Fruit fly (Drosophila melanogaster) whole organism, embryonic: Measurements from ENCODE around the gene vnd.

Source experiments
- ATbp ChIP-seq: fragments of 200-800 bp; sonication (Bioruptor generic); optimal IDR thresholded peaks from 2 replicates; lab custom pipeline; 2017; ENCODE audit warnings: missing biosample characterization, mild to moderate bottlenecking, missing genetic modification characterization, missing genetic modification reagents
- Aef1 ChIP-seq: fragments of 200-800 bp; sonication (Bioruptor generic); IDR thresholded peaks from 3 replicates; pipeline ENCODE4 v1.3.6; 2022; ENCODE audit warnings: missing biosample characterization, missing genetic modification characterization
- Atf-2 ChIP-seq: fragments of 200-800 bp; sonication (Bioruptor generic); optimal IDR thresholded peaks from 2 replicates; lab custom pipeline; 2016; ENCODE audit warnings: missing biosample characterization, missing genetic modification characterization
- Atf3 ChIP-seq: fragments of 200-800 bp; sonication (Bioruptor generic); optimal IDR thresholded peaks from 3 replicates; lab custom pipeline; 2016; ENCODE audit warnings: missing biosample characterization, missing genetic modification characterization
- Bgb ChIP-seq: fragments of 200-800 bp; sonication (Bioruptor generic); IDR thresholded peaks from 2 replicates; pipeline ENCODE4 v1.3.6; 2022; ENCODE audit warnings: missing biosample characterization, missing genetic modification characterization; ENCODE audit not compliant: partially characterized antibody
- CG10267 ChIP-seq: fragments of 200-800 bp; sonication (Bioruptor generic); optimal IDR thresholded peaks from 2 replicates; lab custom pipeline; 2018; ENCODE audit warnings: missing biosample characterization, mild to moderate bottlenecking, missing genetic modification characterization, moderate library complexity
- CG10654 ChIP-seq: fragments of 200-800 bp; sonication (Bioruptor generic); optimal IDR thresholded peaks from 2 replicates; lab custom pipeline; 2016; ENCODE audit warnings: missing biosample characterization, missing genetic modification characterization
- CG11696 ChIP-seq: fragments of 200-800 bp; sonication (Bioruptor generic); IDR thresholded peaks from 2 replicates; pipeline ENCODE4 v1.3.6; 2022; ENCODE audit warnings: missing biosample characterization, missing genetic modification characterization
- CG11723 ChIP-seq: fragments of 200-800 bp; sonication (Bioruptor generic); optimal IDR thresholded peaks from 2 replicates; lab custom pipeline; 2017; ENCODE audit warnings: missing biosample characterization, mild to moderate bottlenecking, missing genetic modification characterization
- CG12299 ChIP-seq: fragments of 200-800 bp; sonication (Bioruptor generic); optimal IDR thresholded peaks from 2 replicates; lab custom pipeline; 2018; ENCODE audit warnings: missing biosample characterization, mild to moderate bottlenecking, missing genetic modification characterization
- CG12659 ChIP-seq: fragments of 200-800 bp; sonication (Bioruptor generic); optimal IDR thresholded peaks from 3 replicates; lab custom pipeline; 2017; ENCODE audit warnings: mild to moderate bottlenecking, missing biosample characterization, missing genetic modification reagents, missing genetic modification characterization
- CG13624 ChIP-seq: fragments of 200-800 bp; sonication (Bioruptor generic); optimal IDR thresholded peaks from 2 replicates; lab custom pipeline; 2016; ENCODE audit warnings: missing biosample characterization, missing genetic modification characterization
- CG14667 ChIP-seq: fragments of 200-800 bp; sonication (Bioruptor generic); IDR thresholded peaks from 2 replicates; pipeline ENCODE4 v1.3.6; 2022; ENCODE audit warnings: missing biosample characterization, missing genetic modification characterization
- CG14710 ChIP-seq: fragments of 200-800 bp; sonication (Bioruptor generic); optimal IDR thresholded peaks from 3 replicates; lab custom pipeline; 2019; ENCODE audit warnings: missing biosample characterization, mild to moderate bottlenecking, missing genetic modification characterization, moderate library complexity
- CG14860 ChIP-seq: fragments of 200-800 bp; sonication (Bioruptor generic); IDR thresholded peaks from 3 replicates; pipeline ENCODE4 v1.3.6; 2022; ENCODE audit warnings: missing biosample characterization, missing genetic modification characterization; ENCODE audit not compliant: partially characterized antibody
- CG30020 ChIP-seq: fragments of 200-800 bp; optimal IDR thresholded peaks from 2 replicates; lab custom pipeline; 2019; ENCODE audit warnings: missing biosample characterization, mild to moderate bottlenecking, missing genetic modification characterization, moderate library complexity
- CG31388 ChIP-seq: fragments of 200-800 bp; sonication (Bioruptor generic); optimal IDR thresholded peaks from 2 replicates; lab custom pipeline; 2016; ENCODE audit warnings: missing biosample characterization, missing genetic modification characterization
- CG31441 ChIP-seq: fragments of 200-800 bp; sonication (Bioruptor generic); IDR thresholded peaks from 2 replicates; pipeline ENCODE4 v1.3.6; 2022; ENCODE audit warnings: missing biosample characterization, missing genetic modification characterization
- CG3726 ChIP-seq: fragments of 200-800 bp; sonication (Bioruptor generic); IDR thresholded peaks from 3 replicates; pipeline ENCODE4, ENCODE4 v1.3.6; 2022; ENCODE audit warnings: missing biosample characterization, missing genetic modification characterization
- CG7357 ChIP-seq: fragments of 200-800 bp; sonication (Bioruptor generic); IDR thresholded peaks from 3 replicates; pipeline ENCODE4 v1.3.6; 2022; ENCODE audit warnings: missing biosample characterization, missing genetic modification characterization
- CG7745 ChIP-seq: fragments of 200-800 bp; sonication (Bioruptor generic); optimal IDR thresholded peaks from 2 replicates; lab custom pipeline; 2018; ENCODE audit warnings: missing biosample characterization, mild to moderate bottlenecking, missing genetic modification characterization, moderate library complexity
- CG7963 ChIP-seq: fragments of 200-800 bp; sonication (Bioruptor generic); IDR thresholded peaks from 3 replicates; pipeline ENCODE4 v1.3.6; 2022; ENCODE audit warnings: missing biosample characterization, missing genetic modification characterization; ENCODE audit not compliant: partially characterized antibody
- CG8089 ChIP-seq: fragments of 200-800 bp; sonication (Bioruptor generic); optimal IDR thresholded peaks from 3 replicates; lab custom pipeline; 2016; ENCODE audit warnings: missing biosample characterization, missing genetic modification characterization
- CG8478 ChIP-seq: fragments of >200 bp; optimal IDR thresholded peaks from 2 replicates; lab custom pipeline; 2018
- D ChIP-seq, 2 experiments: fragments of 200-800 bp in 1 of 2; fragments of >200 bp in 1 of 2; sonication (Bioruptor generic) in 1 of 2; optimal IDR thresholded peaks; 2 replicates in 1 of 2; 3 replicates in 1 of 2; lab custom pipeline; 2017; ENCODE audit warnings: mild to moderate bottlenecking in 1 of 2, missing biosample characterization in 1 of 2, missing genetic modification characterization in 1 of 2, missing genetic modification reagents in 1 of 2
- ERR ChIP-seq: fragments of 200-800 bp; sonication (Bioruptor generic); optimal IDR thresholded peaks from 2 replicates; lab custom pipeline; 2016; ENCODE audit warnings: missing biosample characterization, missing genetic modification characterization
- Eip74EF ChIP-seq, 2 experiments: fragments of 200-800 bp in 1 of 2; fragments of >200 bp in 1 of 2; sonication (Bioruptor generic) in 1 of 2; optimal IDR thresholded peaks; 2 replicates each; lab custom pipeline; 2017 to 2019; ENCODE audit warnings: missing biosample characterization in 2 of 2, missing genetic modification characterization in 2 of 2, mild to moderate bottlenecking in 1 of 2, moderate library complexity in 1 of 2
- HLH3B ChIP-seq: fragments of 200-800 bp; sonication (Bioruptor generic); IDR thresholded peaks from 2 replicates; pipeline ENCODE4 v1.3.6; 2022; ENCODE audit warnings: missing biosample characterization, missing genetic modification characterization
- Hey ChIP-seq: fragments of 200-800 bp; sonication (Bioruptor generic); optimal IDR thresholded peaks from 3 replicates; lab custom pipeline; 2018; ENCODE audit warnings: missing biosample characterization, mild to moderate bottlenecking, missing genetic modification characterization
- Hr3 ChIP-seq: fragments of 200-800 bp; sonication (Bioruptor generic); optimal IDR thresholded peaks from 3 replicates; lab custom pipeline; 2016; ENCODE audit warnings: missing biosample characterization, missing genetic modification characterization
- Med ChIP-seq: fragments of 200-800 bp; sonication (Bioruptor generic); peaks from one replicate; lab custom pipeline; 2016; ENCODE audit warnings: missing biosample characterization, missing genetic modification characterization, mild to moderate bottlenecking, inconsistent platforms, moderate library complexity
- Meics ChIP-seq: fragments of 200-800 bp; sonication (Bioruptor generic); optimal IDR thresholded peaks from 2 replicates; lab custom pipeline; 2017; ENCODE audit warnings: missing biosample characterization, mild to moderate bottlenecking, missing genetic modification characterization
- Nf-YC ChIP-seq: fragments of 200-800 bp; optimal IDR thresholded peaks from 3 replicates; lab custom pipeline; 2019; ENCODE audit warnings: missing biosample characterization, mild to moderate bottlenecking, missing genetic modification characterization, moderate library complexity
- Ptx1 ChIP-seq: fragments of 200-800 bp; sonication (Bioruptor generic); IDR thresholded peaks from 2 replicates; pipeline ENCODE4 v1.3.6; 2022; ENCODE audit warnings: missing biosample characterization, missing genetic modification characterization
- Sry-δ ChIP-seq: fragments of 200-800 bp; sonication (Bioruptor generic); optimal IDR thresholded peaks from 2 replicates; lab custom pipeline; 2016; ENCODE audit warnings: missing biosample characterization, missing genetic modification characterization
- Stat92E ChIP-seq, 3 experiments: fragments of >200 bp in 2 of 3; fragments of 200-800 bp in 1 of 3; sonication (Bioruptor generic) in 1 of 3; optimal IDR thresholded peaks; 2 replicates each; lab custom pipeline; 2017 to 2019; ENCODE audit warnings: missing biosample characterization in 3 of 3, missing genetic modification characterization in 3 of 3, mild to moderate bottlenecking in 1 of 3, moderate library complexity in 1 of 3
- Usf ChIP-seq: fragments of 200-800 bp; sonication (Bioruptor generic); optimal IDR thresholded peaks from 2 replicates; lab custom pipeline; 2017; ENCODE audit warnings: missing genotype, missing biosample characterization, missing genetic modification characterization
- Xbp1 ChIP-seq: fragments of 200-800 bp; sonication (Bioruptor generic); optimal IDR thresholded peaks from 3 replicates; lab custom pipeline; 2016; ENCODE audit warnings: missing biosample characterization, mild to moderate bottlenecking, missing genetic modification characterization
- abd-A ChIP-seq: fragments of 200-800 bp; sonication (Bioruptor generic); optimal IDR thresholded peaks from 3 replicates; lab custom pipeline; 2019; ENCODE audit warnings: missing biosample characterization, mild to moderate bottlenecking, missing genetic modification characterization, moderate library complexity
- bab2 ChIP-seq: fragments of 200-800 bp; sonication (Bioruptor generic); optimal IDR thresholded peaks from 2 replicates; lab custom pipeline; 2016; ENCODE audit warnings: missing biosample characterization, missing genetic modification characterization
- bsh ChIP-seq, 2 experiments: fragments of 200-800 bp; sonication (Bioruptor generic); optimal IDR thresholded peaks; 2 replicates each; lab custom pipeline; 2017 to 2018; ENCODE audit warnings: mild to moderate bottlenecking in 2 of 2, missing biosample characterization in 2 of 2, missing genetic modification characterization in 2 of 2, moderate library complexity in 1 of 2
- ci ChIP-seq: fragments of 200-800 bp; sonication (Bioruptor generic); IDR thresholded peaks from 3 replicates; pipeline ENCODE4 v1.3.6; 2022; ENCODE audit warnings: missing biosample characterization, missing genetic modification characterization
- dan ChIP-seq: fragments of 200-800 bp; sonication (Bioruptor generic); IDR thresholded peaks from 2 replicates; pipeline ENCODE4 v1.3.6; 2022; ENCODE audit warnings: missing biosample characterization, missing genetic modification characterization
- dpn ChIP-seq, 2 experiments: fragments of 200-800 bp; sonication (Bioruptor generic); optimal IDR thresholded peaks; 3 replicates each; lab custom pipeline; 2016; ENCODE audit warnings: missing biosample characterization in 2 of 2, missing genetic modification characterization in 2 of 2
- kay ChIP-seq: fragments of 200-800 bp; sonication (Bioruptor generic); optimal IDR thresholded peaks from 2 replicates; lab custom pipeline; 2016; ENCODE audit warnings: missing biosample characterization, missing genetic modification characterization
- lmd ChIP-seq: fragments of 200-800 bp; sonication (Bioruptor generic); IDR thresholded peaks from 2 replicates; pipeline ENCODE4 v1.3.6; 2022; ENCODE audit warnings: missing biosample characterization, missing genetic modification characterization
- nerfin-1 ChIP-seq: fragments of 200-800 bp; sonication (Bioruptor generic); optimal IDR thresholded peaks from 3 replicates; lab custom pipeline; 2019; ENCODE audit warnings: missing biosample characterization, mild to moderate bottlenecking, missing genetic modification characterization, moderate library complexity
- tna ChIP-seq: fragments of 200-800 bp; sonication (Bioruptor generic); IDR thresholded peaks from 2 replicates; pipeline ENCODE4 v1.3.6; 2022; ENCODE audit warnings: missing biosample characterization, missing genetic modification characterization; ENCODE audit not compliant: partially characterized antibody
- ttk ChIP-seq: fragments of 200-800 bp; sonication (Bioruptor generic); IDR thresholded peaks from 2 replicates; pipeline ENCODE4 v2.1.2; 2022; ENCODE audit warnings: missing biosample characterization, missing genetic modification characterization

The vnd gene

DNA sequence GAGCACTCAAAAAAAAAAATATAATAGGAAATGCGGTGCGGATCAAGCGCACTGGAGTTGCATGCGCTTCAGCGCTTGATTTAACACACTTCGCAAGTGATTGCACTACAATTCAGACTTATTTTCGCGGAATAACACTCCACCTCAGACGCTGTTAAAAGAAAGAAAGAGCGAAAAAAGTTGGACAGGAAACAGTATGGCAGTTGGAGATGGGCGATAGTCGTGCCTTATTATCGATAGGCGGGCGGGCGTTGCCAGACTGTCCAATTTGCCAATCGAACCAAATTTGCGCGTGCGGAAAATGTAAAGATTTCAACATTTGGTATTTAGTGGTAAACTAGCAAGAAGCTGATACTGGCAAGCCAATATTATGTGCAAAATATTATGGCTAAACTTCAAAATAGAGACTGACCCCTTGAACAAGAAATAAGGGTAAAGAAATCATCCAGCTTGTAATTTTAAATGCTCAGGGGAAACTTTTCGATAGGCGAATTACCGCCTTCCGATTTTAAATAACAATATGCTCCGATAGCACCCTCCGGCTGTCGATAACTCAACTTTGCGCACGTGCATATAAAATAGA is 47.4 kb downstream of the vnd start, which contains the start of the genes RpL36 and Mybbp1A (continued):
- TF ChIP-seq ERR, result peak; percentile 34
- TF ChIP-seq CG14710 (tag; lab: Kevin White, UChicago), result peak; percentile 81
- TF ChIP-seq ci (GFP tag; lab: Robert Waterston, UW), result peak; percentile 87
- peak in 1 of 2 experiments; percentile 36 for TF ChIP-seq Eip74EF (GFP tag; optimal IDR thresholded peaks at IDR 0.05; lab: Kevin White, UChicago)
- peak; percentile 86 for TF ChIP-seq CG13624 (GFP tag; lab: Kevin White, UChicago)
- peak; percentile 56 for TF ChIP-seq Hr3 (GFP tag; lab: Kevin White, UChicago)
- no peak for TF ChIP-seq CG14667 (GFP tag; lab: Robert Waterston, UW)
- peak; percentile 70 for TF ChIP-seq CG31441 (GFP tag; lab: Robert Waterston, UW)
- peak; percentile 62 for TF ChIP-seq bab2
- TF ChIP-seq CG3726 (GFP tag; lab: Robert Waterston, UW), result 0 out of 3 replicates have a peak, but pooled peaks have one; percentile 37
- TF ChIP-seq abd-A (tag; lab: Kevin White, UChicago), result no peak
- peak; percentile 28; the same call in 1 of the 3 replicates for TF ChIP-seq Aef1
- TF ChIP-seq CG8478, result no peak
- peak; percentile 28; the same call in 1 of the 2 replicates for TF ChIP-seq HLH3B (GFP tag; lab: Robert Waterston, UW)
- peak; percentile 86 for TF ChIP-seq tna
- TF ChIP-seq Med, result peak; percentile 98
- no peak for TF ChIP-seq CG7745 (tag; lab: Kevin White, UChicago)
- peak; percentile 82 for TF ChIP-seq CG8089 (GFP tag; lab: Kevin White, UChicago)
- TF ChIP-seq ATbp (GFP tag; lab: Kevin White, UChicago), result peak; percentile 73
- TF ChIP-seq CG7963 (GFP tag; lab: Robert Waterston, UW), result peak; percentile 75
- TF ChIP-seq CG11696 (GFP tag; lab: Robert Waterston, UW), result 0 out of 2 replicates have a peak, but pooled peaks have one; percentile 6
- TF ChIP-seq CG10267 (tag; lab: Kevin White, UChicago), result peak; percentile 64
- TF ChIP-seq Sry-δ (GFP tag; lab: Kevin White, UChicago), result peak; percentile 98
- TF ChIP-seq CG11723 (GFP tag; lab: Kevin White, UChicago), result peak; percentile 74
- peak; percentile 63 for TF ChIP-seq Ptx1
- no peak for TF ChIP-seq D (optimal IDR thresholded peaks at IDR 0.05; lab: Kevin White, UChicago)
- peak; percentile 64 for TF ChIP-seq D (GFP tag; optimal IDR thresholded peaks at IDR 0.05; lab: Kevin White, UChicago)
- TF ChIP-seq Usf (GFP tag; lab: Kevin White, UChicago), result peak; percentile 38
- TF ChIP-seq CG30020, result peak; percentile 38
- TF ChIP-seq CG12659, result peak; percentile 92
- peak; percentile 41 for TF ChIP-seq Nf-YC (tag; lab: Kevin White, UChicago)
- TF ChIP-seq CG7357 (GFP tag; lab: Robert Waterston, UW), result no peak
- no peak for TF ChIP-seq kay (GFP tag; lab: Kevin White, UChicago)
- peak; percentile 54 to 82 for TF ChIP-seq dpn (GFP tag; optimal IDR thresholded peaks at IDR 0.05; lab: Kevin White, UChicago)
- TF ChIP-seq ttk (GFP tag; lab: Robert Waterston, UW), result peak; percentile 62
- TF ChIP-seq CG12299 (tag; lab: Kevin White, UChicago), result peak; percentile 42
- no peak for TF ChIP-seq CG31388 (GFP tag; lab: Kevin White, UChicago)
- TF ChIP-seq Hey, result no peak
- TF ChIP-seq Xbp1 (GFP tag; lab: Kevin White, UChicago), result peak; percentile 66
- TF ChIP-seq Meics (GFP tag; lab: Kevin White, UChicago), result peak; percentile 87
- peak; percentile 62 for TF ChIP-seq Atf3 (GFP tag; lab: Kevin White, UChicago)
- TF ChIP-seq bsh (GFP tag; optimal IDR thresholded peaks at IDR 0.05; lab: Kevin White, UChicago), result peak; percentile 57 to 58
- TF ChIP-seq lmd, result peak; percentile 60
- TF ChIP-seq Bgb (GFP tag; lab: Robert Waterston, UW), result peak; percentile 87
- TF ChIP-seq dan (GFP tag; lab: Robert Waterston, UW), result no peak
- peak; percentile 49 for TF ChIP-seq nerfin-1 (tag; lab: Kevin White, UChicago)
- TF ChIP-seq CG10654, result peak; percentile 62
- TF ChIP-seq Atf-2 (GFP tag; lab: Kevin White, UChicago), result peak; percentile 46
- peak in 1 of 3 experiments; percentile 12 for TF ChIP-seq Stat92E (GFP tag; optimal IDR thresholded peaks at IDR 0.05; lab: Kevin White, UChicago)
- TF ChIP-seq CG14860 (GFP tag; lab: Robert Waterston, UW), result peak; percentile 89
